Fruit fly (Drosophila melanogaster) whole organism, embryonic: ENCODE data around the gene Tre1.

Experiments used
- Aef1 ChIP-seq: fragments of 200-800 bp; sonication (Bioruptor generic); IDR thresholded peaks from 3 replicates; pipeline ENCODE4 v1.3.6; 2022; ENCODE audit warnings: missing biosample characterization, missing genetic modification characterization
- B-H1 ChIP-seq: fragments of 200-800 bp; sonication (Bioruptor generic); IDR thresholded peaks from 3 replicates; pipeline ENCODE4 v1.3.6; 2022; ENCODE audit warnings: missing biosample characterization, missing genetic modification characterization
- Bdp1 ChIP-seq: fragments of 200-800 bp; sonication (Bioruptor generic); optimal IDR thresholded peaks from 3 replicates; lab custom pipeline; 2016; ENCODE audit warnings: missing biosample characterization, missing genetic modification characterization
- CG10267 ChIP-seq: fragments of 200-800 bp; sonication (Bioruptor generic); optimal IDR thresholded peaks from 2 replicates; lab custom pipeline; 2018; ENCODE audit warnings: missing biosample characterization, mild to moderate bottlenecking, missing genetic modification characterization, moderate library complexity
- CG10565 ChIP-seq: fragments of 200-800 bp; sonication (Bioruptor generic); optimal IDR thresholded peaks from 3 replicates; lab custom pipeline; 2016; ENCODE audit warnings: missing biosample characterization, mild to moderate bottlenecking, missing genetic modification characterization
- CG11560 ChIP-seq: fragments of 200-800 bp; sonication (Bioruptor generic); IDR thresholded peaks from 3 replicates; pipeline ENCODE4 v1.3.6; 2022; ENCODE audit warnings: missing biosample characterization, missing genetic modification characterization
- CG12744 ChIP-seq: fragments of 200-800 bp; sonication (Bioruptor generic); optimal IDR thresholded peaks from 2 replicates; lab custom pipeline; 2016; ENCODE audit warnings: missing biosample characterization, missing genetic modification characterization
- CG12942 ChIP-seq: fragments of 200-800 bp; sonication (Bioruptor generic); optimal IDR thresholded peaks from 3 replicates; lab custom pipeline; 2016; ENCODE audit warnings: missing biosample characterization, missing genetic modification characterization
- CG13296 ChIP-seq: fragments of 200-800 bp; sonication (Bioruptor generic); optimal IDR thresholded peaks from 3 replicates; lab custom pipeline; 2018; ENCODE audit warnings: missing biosample characterization, mild to moderate bottlenecking, missing genetic modification characterization
- CG13624 ChIP-seq: fragments of 200-800 bp; sonication (Bioruptor generic); optimal IDR thresholded peaks from 2 replicates; lab custom pipeline; 2016; ENCODE audit warnings: missing biosample characterization, missing genetic modification characterization
- CG14860 ChIP-seq: fragments of 200-800 bp; sonication (Bioruptor generic); IDR thresholded peaks from 3 replicates; pipeline ENCODE4 v1.3.6; 2022; ENCODE audit warnings: missing biosample characterization, missing genetic modification characterization; ENCODE audit not compliant: partially characterized antibody
- CG1602 ChIP-seq: fragments of 200-800 bp; sonication (Bioruptor generic); optimal IDR thresholded peaks from 3 replicates; lab custom pipeline; 2016; ENCODE audit warnings: missing biosample characterization, missing genetic modification characterization
- CG16779 ChIP-seq: fragments of 200-800 bp; sonication (Bioruptor generic); IDR thresholded peaks from 2 replicates; pipeline ENCODE4 v1.3.6; 2022; ENCODE audit warnings: missing biosample characterization, missing genetic modification characterization
- CG17829 ChIP-seq: fragments of 200-800 bp; optimal IDR thresholded peaks from 2 replicates; lab custom pipeline; 2019; ENCODE audit warnings: missing biosample characterization, mild to moderate bottlenecking, missing genetic modification characterization, moderate library complexity
- CG18262 ChIP-seq: fragments of 200-800 bp; optimal IDR thresholded peaks from 3 replicates; lab custom pipeline; 2019; ENCODE audit warnings: missing biosample characterization, mild to moderate bottlenecking, missing genetic modification characterization, moderate library complexity
- CG2202 ChIP-seq: fragments of 200-800 bp; sonication (Bioruptor generic); optimal IDR thresholded peaks from 2 replicates; lab custom pipeline; 2018; ENCODE audit warnings: missing biosample characterization, mild to moderate bottlenecking, missing genetic modification characterization
- CG2712 ChIP-seq: fragments of 200-800 bp; optimal IDR thresholded peaks from 3 replicates; lab custom pipeline; 2019; ENCODE audit warnings: missing biosample characterization, mild to moderate bottlenecking, missing genetic modification characterization, moderate library complexity
- CG32772 ChIP-seq: fragments of 200-800 bp; sonication (Bioruptor generic); IDR thresholded peaks from 2 replicates; pipeline ENCODE4 v1.3.6; 2022; ENCODE audit warnings: missing biosample characterization, missing genetic modification characterization
- CG3281 ChIP-seq: fragments of 200-800 bp; sonication (Bioruptor generic); optimal IDR thresholded peaks from 3 replicates; lab custom pipeline; 2017; ENCODE audit warnings: missing biosample characterization, mild to moderate bottlenecking, missing genetic modification characterization
- CG3407 ChIP-seq: fragments of 200-800 bp; sonication (Bioruptor generic); optimal IDR thresholded peaks from 2 replicates; lab custom pipeline; 2018; ENCODE audit warnings: missing biosample characterization, mild to moderate bottlenecking, missing genetic modification characterization
- CG4730 ChIP-seq: fragments of 200-800 bp; sonication (Bioruptor generic); IDR thresholded peaks from 2 replicates; pipeline ENCODE4 v1.3.6; 2022; ENCODE audit warnings: missing biosample characterization, missing genetic modification characterization
- CG5245 ChIP-seq: fragments of 200-800 bp; sonication (Bioruptor generic); optimal IDR thresholded peaks from 3 replicates; lab custom pipeline; 2016; ENCODE audit warnings: missing biosample characterization, missing genetic modification characterization
- CG6254 ChIP-seq: fragments of 200-800 bp; sonication (Bioruptor generic); optimal IDR thresholded peaks from 3 replicates; lab custom pipeline; 2017; ENCODE audit warnings: mild to moderate bottlenecking, missing biosample characterization, missing genetic modification reagents, missing genetic modification characterization
- CG7928 ChIP-seq: fragments of 200-800 bp; sonication (Bioruptor generic); optimal IDR thresholded peaks from 2 replicates; lab custom pipeline; 2017; ENCODE audit warnings: missing biosample characterization, mild to moderate bottlenecking, missing genetic modification characterization
- CG8765 ChIP-seq: fragments of 200-800 bp; sonication (Bioruptor generic); IDR thresholded peaks from 2 replicates; pipeline ENCODE4 v1.3.6; 2022; ENCODE audit warnings: missing biosample characterization, missing genetic modification characterization
- CG8944 ChIP-seq: fragments of 200-800 bp; sonication (Bioruptor generic); optimal IDR thresholded peaks from 3 replicates; lab custom pipeline; 2016; ENCODE audit warnings: missing biosample characterization, missing genetic modification characterization
- CG9932 ChIP-seq: fragments of 200-800 bp; sonication (Bioruptor generic); IDR thresholded peaks from 2 replicates; pipeline ENCODE4 v1.3.6; 2022; ENCODE audit warnings: missing biosample characterization, missing genetic modification characterization
- CrebB ChIP-seq: fragments of 200-800 bp; sonication (Bioruptor generic); optimal IDR thresholded peaks from 3 replicates; lab custom pipeline; 2018; ENCODE audit warnings: missing biosample characterization, mild to moderate bottlenecking, missing genetic modification characterization
- Dad ChIP-seq: fragments of 200-800 bp; sonication (Bioruptor generic); optimal IDR thresholded peaks from 3 replicates; lab custom pipeline; 2016; ENCODE audit warnings: missing biosample characterization, missing genetic modification characterization
- Dbx ChIP-seq: fragments of 200-800 bp; sonication (Bioruptor generic); IDR thresholded peaks from 3 replicates; pipeline ENCODE4 v1.3.6; 2022; ENCODE audit warnings: missing biosample characterization, missing genetic modification characterization
- Dek ChIP-seq: fragments of 200-800 bp; sonication (Bioruptor generic); optimal IDR thresholded peaks from 3 replicates; lab custom pipeline; 2019; ENCODE audit warnings: missing biosample characterization, mild to moderate bottlenecking, missing genetic modification characterization, moderate library complexity
- Dip3 ChIP-seq: fragments of 200-800 bp; sonication (Bioruptor generic); optimal IDR thresholded peaks from 3 replicates; lab custom pipeline; 2016; ENCODE audit warnings: missing biosample characterization, missing genetic modification characterization
- Drgx ChIP-seq: fragments of 200-800 bp; sonication (Bioruptor generic); IDR thresholded peaks from 2 replicates; pipeline ENCODE4 v1.3.6; 2022; ENCODE audit warnings: missing biosample characterization, missing genetic modification characterization
- Ets97D ChIP-seq: fragments of 200-800 bp; sonication (Bioruptor generic); optimal IDR thresholded peaks from 3 replicates; lab custom pipeline; 2016; ENCODE audit warnings: missing biosample characterization, missing genetic modification characterization
- Fer3 ChIP-seq: fragments of 200-800 bp; sonication (Bioruptor generic); optimal IDR thresholded peaks from 2 replicates; lab custom pipeline; 2018; ENCODE audit warnings: missing biosample characterization, mild to moderate bottlenecking, missing genetic modification characterization, moderate library complexity
- Hr3 ChIP-seq: fragments of 200-800 bp; sonication (Bioruptor generic); optimal IDR thresholded peaks from 3 replicates; lab custom pipeline; 2016; ENCODE audit warnings: missing biosample characterization, missing genetic modification characterization
- NC2β ChIP-seq: fragments of 200-800 bp; sonication (Bioruptor generic); optimal IDR thresholded peaks from 2 replicates; lab custom pipeline; 2016; ENCODE audit warnings: missing biosample characterization, missing genetic modification characterization
- Nf-YA ChIP-seq: fragments of 200-800 bp; sonication (Bioruptor generic); IDR thresholded peaks from 2 replicates; pipeline ENCODE4 v1.3.6; 2022; ENCODE audit warnings: missing biosample characterization, missing genetic modification characterization
- PHDP ChIP-seq: fragments of 200-800 bp; sonication (Bioruptor generic); optimal IDR thresholded peaks from 3 replicates; lab custom pipeline; 2018; ENCODE audit warnings: missing biosample characterization, mild to moderate bottlenecking, missing genetic modification characterization, moderate library complexity
- TFAM ChIP-seq: fragments of 200-800 bp; sonication (Bioruptor generic); optimal IDR thresholded peaks from 2 replicates; lab custom pipeline; 2017; ENCODE audit warnings: missing biosample characterization, missing genetic modification characterization, inconsistent platforms
- bcd ChIP-seq: fragments of 200-800 bp; sonication (Bioruptor generic); optimal IDR thresholded peaks from 2 replicates; lab custom pipeline; 2017; ENCODE audit warnings: missing biosample characterization, mild to moderate bottlenecking, missing genetic modification characterization
- bigmax ChIP-seq: fragments of 200-800 bp; sonication (Bioruptor generic); optimal IDR thresholded peaks from 2 replicates; lab custom pipeline; 2018; ENCODE audit warnings: missing biosample characterization, mild to moderate bottlenecking, missing genetic modification characterization
- bsh ChIP-seq, 2 experiments: fragments of 200-800 bp; sonication (Bioruptor generic); optimal IDR thresholded peaks; 2 replicates each; lab custom pipeline; 2017 to 2018; ENCODE audit warnings: mild to moderate bottlenecking in 2 of 2, missing biosample characterization in 2 of 2, missing genetic modification characterization in 2 of 2, moderate library complexity in 1 of 2
- fd3F ChIP-seq: fragments of 200-800 bp; sonication (Bioruptor generic); optimal IDR thresholded peaks from 2 replicates; lab custom pipeline; 2018; ENCODE audit warnings: missing biosample characterization, mild to moderate bottlenecking, missing genetic modification characterization, moderate library complexity
- lov ChIP-seq, 2 experiments: fragments of 200-800 bp in 1 of 2; fragments of >200 bp in 1 of 2; sonication (Bioruptor generic) in 1 of 2; IDR thresholded peaks in 1 of 2; optimal IDR thresholded peaks in 1 of 2; 2 replicates in 1 of 2; 3 replicates in 1 of 2; pipeline versions ENCODE4 v1.3.6 to Lab custom; 2017 to 2022; ENCODE audit warnings: missing biosample characterization in 1 of 2, missing genetic modification characterization in 1 of 2
- odd ChIP-seq: fragments of 200-800 bp; sonication (Bioruptor generic); optimal IDR thresholded peaks from 2 replicates; lab custom pipeline; 2017; ENCODE audit warnings: missing biosample characterization, mild to moderate bottlenecking, missing genetic modification characterization
- pfk ChIP-seq: fragments of 200-800 bp; sonication (Bioruptor generic); optimal IDR thresholded peaks from 2 replicates; lab custom pipeline; 2018; ENCODE audit warnings: missing biosample characterization, mild to moderate bottlenecking, missing genetic modification characterization, moderate library complexity
- pum ChIP-seq: fragments of 200-800 bp; sonication (Bioruptor generic); optimal IDR thresholded peaks from 2 replicates; lab custom pipeline; 2016; ENCODE audit warnings: missing biosample characterization, missing genetic modification characterization
- sc ChIP-seq, 3 experiments: fragments of >200 bp in 2 of 3; fragments of 200-800 bp in 1 of 3; sonication (Bioruptor generic) in 1 of 3; optimal IDR thresholded peaks; 2 replicates in 2 of 3; 3 replicates in 1 of 3; lab custom pipeline; 2017; ENCODE audit warnings: mild to moderate bottlenecking in 1 of 3, missing biosample characterization in 1 of 3, missing genetic modification characterization in 1 of 3, missing genetic modification reagents in 1 of 3
- slbo ChIP-seq: fragments of 200-800 bp; sonication (Bioruptor generic); IDR thresholded peaks from 2 replicates; pipeline ENCODE4 v1.3.6; 2022; ENCODE audit warnings: missing biosample characterization, missing genetic modification characterization

The Tre1 gene

dm6 chrX:5705899-5706312 lies 26.1 kb upstream of the Tre1 start (continued):
- TF ChIP-seq bsh (GFP tag; optimal IDR thresholded peaks at IDR 0.05; lab: Kevin White, UChicago) = peak in 1 of 2 experiments; percentile 61
- peak; percentile 66 for TF ChIP-seq CG1602 (GFP tag; lab: Kevin White, UChicago)
- TF ChIP-seq CG18262 (tag; lab: Kevin White, UChicago) = peak; percentile 77
- peak; percentile 56 for TF ChIP-seq CG3407 (GFP tag; lab: Kevin White, UChicago)
- TF ChIP-seq CG2202 (tag; lab: Kevin White, UChicago) = no peak
- peak; percentile 79; the same call in 2 of the 3 replicates for TF ChIP-seq CG11560 (tag; lab: Robert Waterston, UW)
- TF ChIP-seq Dek (tag; lab: Kevin White, UChicago) = peak; percentile 85
- peak; percentile 89 for TF ChIP-seq slbo (GFP tag; lab: Robert Waterston, UW)
- peak; percentile 89 for TF ChIP-seq bcd (GFP tag; lab: Kevin White, UChicago)
- TF ChIP-seq Dbx (GFP tag; lab: Robert Waterston, UW) = peak; percentile 93
- TF ChIP-seq CG5245 = peak; percentile 68
- TF ChIP-seq lov (optimal IDR thresholded peaks at IDR 0.05; lab: Kevin White, UChicago) = no peak
- TF ChIP-seq lov (GFP tag; IDR thresholded peaks at IDR 0.05; lab: Robert Waterston, UW) = peak; percentile 81; the same call in 2 of the 3 replicates
- TF ChIP-seq PHDP (tag; lab: Kevin White, UChicago) = peak; percentile 81
- TF ChIP-seq CG12942 (GFP tag; lab: Kevin White, UChicago) = peak; percentile 54
- no peak for TF ChIP-seq Ets97D (GFP tag; lab: Kevin White, UChicago)
- no peak for TF ChIP-seq CG14860 (GFP tag; lab: Robert Waterston, UW)
- TF ChIP-seq CrebB (tag; lab: Kevin White, UChicago) = peak; percentile 63
- TF ChIP-seq CG8765 (GFP tag; lab: Robert Waterston, UW) = peak; percentile 47
- peak; percentile 68 for TF ChIP-seq fd3F (GFP tag; lab: Kevin White, UChicago)
- no peak for TF ChIP-seq bigmax (GFP tag; lab: Kevin White, UChicago)
- TF ChIP-seq CG2712 (tag; lab: Kevin White, UChicago) = peak; percentile 84
- TF ChIP-seq Dad (GFP tag; lab: Kevin White, UChicago) = peak; percentile 66
- TF ChIP-seq CG16779 (GFP tag; lab: Robert Waterston, UW) = peak; percentile 89
- peak; percentile 89 for TF ChIP-seq B-H1 (GFP tag; lab: Robert Waterston, UW)
- peak; percentile 58 for TF ChIP-seq CG7928
- TF ChIP-seq Drgx (GFP tag; lab: Robert Waterston, UW) = peak; percentile 95
- peak; percentile 59 for TF ChIP-seq Hr3
- peak; percentile 80 for TF ChIP-seq CG13296 (GFP tag; lab: Kevin White, UChicago)
- TF ChIP-seq CG13624 = peak; percentile 68
- peak; percentile 88 for TF ChIP-seq Nf-YA
- peak; percentile 63 for TF ChIP-seq CG10267 (tag; lab: Kevin White, UChicago)
- TF ChIP-seq NC2β (GFP tag; lab: Kevin White, UChicago) = peak; percentile 11
- TF ChIP-seq CG9932 (GFP tag; lab: Robert Waterston, UW) = peak; percentile 90
- peak; percentile 90 for TF ChIP-seq CG32772
- TF ChIP-seq TFAM (GFP tag; lab: Kevin White, UChicago) = no peak
- peak; percentile 55 for TF ChIP-seq CG12744 (GFP tag; lab: Kevin White, UChicago)
- TF ChIP-seq CG17829 (tag; lab: Kevin White, UChicago) = peak; percentile 78
- TF ChIP-seq pum (GFP tag; lab: Kevin White, UChicago) = peak; percentile 62
- TF ChIP-seq Dip3 = peak; percentile 53
- TF ChIP-seq CG10565 (GFP tag; lab: Kevin White, UChicago) = no peak
- peak; percentile 90 for TF ChIP-seq Aef1
- TF ChIP-seq Fer3 (tag; lab: Kevin White, UChicago) = peak; percentile 86
- peak; percentile 88 for TF ChIP-seq CG3281 (GFP tag; lab: Kevin White, UChicago)
- TF ChIP-seq CG6254 (GFP tag; lab: Kevin White, UChicago) = peak; percentile 61
- no peak for TF ChIP-seq sc (optimal IDR thresholded peaks at IDR 0.05; lab: Kevin White, UChicago)
- no peak for TF ChIP-seq sc (GFP tag; optimal IDR thresholded peaks at IDR 0.05; lab: Kevin White, UChicago)
- TF ChIP-seq Bdp1 (GFP tag; lab: Kevin White, UChicago) = peak; percentile 19
- peak; percentile 44 for TF ChIP-seq CG8944
- TF ChIP-seq CG4730 (GFP tag; lab: Robert Waterston, UW) = peak; percentile 88
- TF ChIP-seq odd (GFP tag; lab: Kevin White, UChicago) = peak; percentile 74
- TF ChIP-seq pfk = no peak
